Fruit fly (Drosophila melanogaster): Measurements from ENCODE around the gene SA1.
A peak's percentile ranks its signal among the peaks of the same experiment; 100 is the strongest.

SA1 gene

dm6 chr2L:6950096-6950495, at the start of gene SA1, which contains the start of gene Gas41:
Gene SA1, plus strand, starts transcription at chr2L:6950421.
Gene Gas41, minus strand, starts transcription at chr2L:6950207.
- TF ChIP-seq rn (GFP tag; IDR thresholded peaks at IDR 0.05) (peak; percentile 70), CG12605 (GFP tag; IDR thresholded peaks at IDR 0.05) (no peak), CG10348 (GFP tag; IDR thresholded peaks at IDR 0.05) (no peak), Ets98B (GFP tag; IDR thresholded peaks at IDR 0.05) (peak; percentile 85), CG13204 (GFP tag; optimal IDR thresholded peaks at IDR 0.05) (no peak), fd96Ca (GFP tag; IDR thresholded peaks at IDR 0.05) (no peak), Pif1B (GFP tag; optimal IDR thresholded peaks at IDR 0.05) (no peak), CG15710 (tag; optimal IDR thresholded peaks at IDR 0.05) (peak; percentile 92), Pif1A (GFP tag; optimal IDR thresholded peaks at IDR 0.05) (no peak), CG4496 (GFP tag; IDR thresholded peaks at IDR 0.05) (peak; percentile 87), CG8159 (tag; optimal IDR thresholded peaks at IDR 0.05) (peak; percentile 82), CG34367 (tag; optimal IDR thresholded peaks at IDR 0.05) (peak; percentile 48), CG9948 (tag; optimal IDR thresholded peaks at IDR 0.05) (peak; percentile 82), Snoo (tag; optimal IDR thresholded peaks at IDR 0.05) (peak; percentile 30), CG8301 (tag; optimal IDR thresholded peaks at IDR 0.05) (no peak), D1 (tag; optimal IDR thresholded peaks at IDR 0.05) (no peak), gl (tag; optimal IDR thresholded peaks at IDR 0.05) (peak; percentile 25), CG17806 (tag; optimal IDR thresholded peaks at IDR 0.05) (peak; percentile 86), EcR (GFP tag; optimal IDR thresholded peaks at IDR 0.05) (no peak), CG14655 (GFP tag; optimal IDR thresholded peaks at IDR 0.05) (no peak), CG32121 (GFP tag; IDR thresholded peaks at IDR 0.05) (peak; percentile 86)

- TF ChIP-seq CG10348 (GFP tag; IDR thresholded peaks at IDR 0.05) = no peak
- no peak for TF ChIP-seq Pif1A (GFP tag; optimal IDR thresholded peaks at IDR 0.05)
- no peak for TF ChIP-seq CG8159 (tag; optimal IDR thresholded peaks at IDR 0.05)
- TF ChIP-seq Ets98B (GFP tag; IDR thresholded peaks at IDR 0.05) = no peak
- no peak for TF ChIP-seq CG34367 (tag; optimal IDR thresholded peaks at IDR 0.05)
- TF ChIP-seq Pif1B (GFP tag; optimal IDR thresholded peaks at IDR 0.05) = no peak
- TF ChIP-seq CG12605 (GFP tag; IDR thresholded peaks at IDR 0.05) = no peak
- TF ChIP-seq CG9948 (tag; optimal IDR thresholded peaks at IDR 0.05) = no peak
- no peak for TF ChIP-seq D1 (tag; optimal IDR thresholded peaks at IDR 0.05)
- TF ChIP-seq CG14655 (GFP tag; optimal IDR thresholded peaks at IDR 0.05) = no peak
- TF ChIP-seq EcR (GFP tag; optimal IDR thresholded peaks at IDR 0.05) = no peak
- no peak for TF ChIP-seq CG8301 (tag; optimal IDR thresholded peaks at IDR 0.05)
- no peak for TF ChIP-seq CG17806 (tag; optimal IDR thresholded peaks at IDR 0.05)
- TF ChIP-seq rn (GFP tag; IDR thresholded peaks at IDR 0.05) = no peak
- no peak for TF ChIP-seq CG13204 (GFP tag; optimal IDR thresholded peaks at IDR 0.05)
- TF ChIP-seq CG15710 (tag; optimal IDR thresholded peaks at IDR 0.05) = no peak
Observed at dm6 chr2L:6907761-6908160, 42.5 kb upstream of the SA1 start, which contains the start of the genes Polr1F and Rat1. Gene Polr1F, minus strand, starts transcription at chr2L:6907844. Gene Rat1, plus strand, starts transcription at chr2L:6908083.

- TF ChIP-seq CG34367 (tag; optimal IDR thresholded peaks at IDR 0.05) (no peak), CG4496 (GFP tag; IDR thresholded peaks at IDR 0.05) (no peak), D1 (tag; optimal IDR thresholded peaks at IDR 0.05) (no peak), EcR (GFP tag; optimal IDR thresholded peaks at IDR 0.05) (no peak), CG8301 (tag; optimal IDR thresholded peaks at IDR 0.05) (no peak), CG14655 (GFP tag; optimal IDR thresholded peaks at IDR 0.05) (no peak), CG9948 (tag; optimal IDR thresholded peaks at IDR 0.05) (no peak), Pif1A (GFP tag; optimal IDR thresholded peaks at IDR 0.05) (no peak), gl (tag; optimal IDR thresholded peaks at IDR 0.05) (no peak), Pif1B (GFP tag; optimal IDR thresholded peaks at IDR 0.05) (no peak), CG8159 (tag; optimal IDR thresholded peaks at IDR 0.05) (no peak), Snoo (tag; optimal IDR thresholded peaks at IDR 0.05) (no peak), CG15710 (tag; optimal IDR thresholded peaks at IDR 0.05) (no peak), CG32121 (GFP tag; IDR thresholded peaks at IDR 0.05) (no peak), Ets98B (GFP tag; IDR thresholded peaks at IDR 0.05) (no peak), CG17806 (tag; optimal IDR thresholded peaks at IDR 0.05) (no peak)
Observed at dm6 chr2L:6913964-6914363, 36.3 kb upstream of the SA1 start, which contains the start of gene Wee1. Gene Wee1, minus strand, starts transcription at chr2L:6914138.

- TF ChIP-seq Pif1A (GFP tag; optimal IDR thresholded peaks at IDR 0.05) = no peak
- no peak for TF ChIP-seq CG32121 (GFP tag; IDR thresholded peaks at IDR 0.05)
- TF ChIP-seq fd96Ca (GFP tag; IDR thresholded peaks at IDR 0.05) = no peak
- TF ChIP-seq CG12605 (GFP tag; IDR thresholded peaks at IDR 0.05) = no peak
Observed at dm6 chr2L:6916345-6916744, 33.9 kb upstream of the SA1 start, which contains the start of gene CG32829. Gene CG32829, minus strand, starts transcription at chr2L:6916445.

dm6 chr2L:6918517-6919202, 31.6 kb upstream of the SA1 start, which contains the start of gene nop5:
Gene nop5, minus strand, starts transcription at chr2L:6918743.
- TF ChIP-seq Snoo (tag; optimal IDR thresholded peaks at IDR 0.05) (peak; percentile 50), gl (tag; optimal IDR thresholded peaks at IDR 0.05) (no peak), CG17806 (tag; optimal IDR thresholded peaks at IDR 0.05) (peak; percentile 44), rn (GFP tag; IDR thresholded peaks at IDR 0.05) (no peak), CG4496 (GFP tag; IDR thresholded peaks at IDR 0.05) (no peak), Pif1B (GFP tag; optimal IDR thresholded peaks at IDR 0.05) (no peak), fd96Ca (GFP tag; IDR thresholded peaks at IDR 0.05) (no peak), CG9948 (tag; optimal IDR thresholded peaks at IDR 0.05) (peak; percentile 63), CG14655 (GFP tag; optimal IDR thresholded peaks at IDR 0.05) (no peak), CG15710 (tag; optimal IDR thresholded peaks at IDR 0.05) (peak; percentile 67), Pif1A (GFP tag; optimal IDR thresholded peaks at IDR 0.05) (no peak)
